Fruit fly (Drosophila melanogaster): Measurements from ENCODE around the gene Apl.

- TF ChIP-seq psq (optimal IDR thresholded peaks at IDR 0.05) (no peak), Myc (optimal IDR thresholded peaks at IDR 0.05) (no peak), h (optimal IDR thresholded peaks at IDR 0.05) (no peak)
Measured at dm6 chr3L:16646865-16647459, 52.0 kb downstream of the Apl start.

Data from Kc167 (cell line).